Fruit fly (Drosophila melanogaster) whole organism, adult: ENCODE measurements around the gene CG1545.

Experiments
- CG11617 ChIP-seq: fragments of 200-800 bp; sonication (Bioruptor generic); optimal IDR thresholded peaks from 2 replicates; lab custom pipeline; 2017; ENCODE audit warnings: mild to moderate bottlenecking, missing biosample characterization, missing genetic modification reagents, missing genetic modification characterization
- CG1620 ChIP-seq: fragments of 200-800 bp; sonication (Bioruptor generic); optimal IDR thresholded peaks from 2 replicates; lab custom pipeline; 2016; ENCODE audit warnings: missing biosample characterization, missing genetic modification characterization
- Hr96 ChIP-seq: fragments of 200-800 bp; sonication (Bioruptor generic); optimal IDR thresholded peaks from 2 replicates; lab custom pipeline; 2016; ENCODE audit warnings: missing biosample characterization, missing genetic modification characterization
- bab1 ChIP-seq: fragments of 200-800 bp; sonication (Bioruptor generic); optimal IDR thresholded peaks from 3 replicates; lab custom pipeline; 2019; ENCODE audit warnings: missing biosample characterization, mild to moderate bottlenecking, missing genetic modification characterization, moderate library complexity

DNA sequence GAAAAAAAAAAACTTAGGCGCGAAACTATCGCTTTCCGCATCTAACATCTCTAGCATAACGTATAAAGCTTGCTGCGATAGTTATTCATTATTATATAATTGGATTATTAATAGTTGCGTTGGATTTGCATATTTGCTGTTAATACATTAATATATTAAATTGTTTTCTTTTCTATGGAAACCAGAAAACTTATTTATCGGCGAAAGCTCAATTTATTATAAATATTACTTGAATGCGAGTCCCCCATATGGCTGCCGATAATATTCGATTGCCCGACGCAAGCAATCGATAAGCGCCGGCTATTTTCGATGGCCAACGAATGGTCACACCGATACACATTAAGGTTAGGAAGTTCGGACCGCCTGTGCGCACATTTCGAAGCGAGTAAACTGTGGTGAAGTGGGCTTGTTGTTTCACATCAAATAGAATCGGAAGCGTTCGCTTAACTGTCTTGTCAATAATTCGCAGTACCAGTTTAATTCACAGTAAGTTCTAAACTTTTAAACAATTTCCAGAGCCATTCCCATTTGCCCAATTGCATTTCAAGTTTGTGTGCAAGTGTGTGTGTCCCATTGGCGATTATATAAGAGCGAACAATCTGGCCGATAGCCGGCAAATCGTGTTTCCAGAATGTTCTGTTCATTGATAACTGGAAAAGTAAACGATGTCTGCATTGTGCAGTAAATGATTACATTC is 48.9 kb upstream of the CG1545 start, which contains the start of gene Hsp60A:
- peak; percentile 84 for TF ChIP-seq bab1 (GFP tag; lab: Kevin White, UChicago)
- TF ChIP-seq CG11617: no peak
- TF ChIP-seq Hr96 (GFP tag; lab: Kevin White, UChicago): peak; percentile 56
- peak; percentile 73 for TF ChIP-seq CG1620
